Worm (Caenorhabditis elegans) whole organism, L3 larva: ENCODE data around the gene eppl-1.

Source experiments
- ZK546.5 ChIP-seq: sonication (generic microtip); optimal IDR thresholded peaks from 2 replicates; lab custom pipeline; 2017; ENCODE audit warnings: missing biosample characterization, missing genetic modification characterization
- ceh-28 ChIP-seq: fragments of 150-350 bp; optimal IDR thresholded peaks from 2 replicates; lab custom pipeline; 2014; ENCODE audit warnings: missing biosample characterization, missing genetic modification reagents, missing genetic modification characterization
- daf-12 ChIP-seq: fragments of 150-350 bp; optimal IDR thresholded peaks from 2 replicates; lab custom pipeline; 2014; ENCODE audit warnings: missing biosample characterization, missing genetic modification reagents, missing genetic modification characterization
- elt-3 ChIP-seq, 3 experiments: fragments of 150-350 bp in 1 of 3; sonication (generic microtip) in 2 of 3; optimal IDR thresholded peaks; 2 replicates in 2 of 3; 4 replicates in 1 of 3; lab custom pipeline; 2014 to 2017; ENCODE audit warnings: missing biosample characterization in 3 of 3, missing genetic modification characterization in 3 of 3
- fkh-10 ChIP-seq: sonication (generic microtip); optimal IDR thresholded peaks from 2 replicates; lab custom pipeline; 2017; ENCODE audit warnings: missing biosample characterization, missing genetic modification reagents, missing genetic modification characterization
- mdl-1 ChIP-seq: fragments of 150-350 bp; optimal IDR thresholded peaks from 2 replicates; lab custom pipeline; 2014; ENCODE audit warnings: missing biosample characterization, missing genetic modification characterization
- nhr-11 ChIP-seq: fragments of 150-350 bp; optimal IDR thresholded peaks from 2 replicates; lab custom pipeline; 2014; ENCODE audit warnings: missing biosample characterization, missing genetic modification characterization
- nhr-12 ChIP-seq: fragments of 150-350 bp; optimal IDR thresholded peaks from 2 replicates; lab custom pipeline; 2014; ENCODE audit warnings: missing biosample characterization, missing genetic modification characterization
- nhr-23 ChIP-seq: fragments of 150-350 bp; optimal IDR thresholded peaks from 2 replicates; lab custom pipeline; 2014; ENCODE audit warnings: missing biosample characterization, missing genetic modification reagents, missing genetic modification characterization
- nhr-28 ChIP-seq: fragments of 150-350 bp; optimal IDR thresholded peaks from 2 replicates; lab custom pipeline; 2014; ENCODE audit warnings: missing biosample characterization, missing genetic modification characterization
- nhr-77 ChIP-seq: fragments of 150-350 bp; optimal IDR thresholded peaks from 2 replicates; lab custom pipeline; 2014; ENCODE audit warnings: missing biosample characterization, missing genetic modification characterization
- pqm-1 ChIP-seq: fragments of 150-350 bp; optimal IDR thresholded peaks from 2 replicates; lab custom pipeline; 2017; ENCODE audit warnings: missing biosample characterization, missing genetic modification characterization, inconsistent platforms
- unc-39 ChIP-seq: sonication (generic microtip); optimal IDR thresholded peaks from 4 replicates; lab custom pipeline; 2017; ENCODE audit warnings: missing biosample characterization, missing genetic modification characterization
- unc-62 ChIP-seq: fragments of 150-350 bp; sonication (generic microtip); optimal IDR thresholded peaks from 4 replicates; lab custom pipeline; 2014; ENCODE audit warnings: missing biosample characterization, missing genetic modification reagents, missing genetic modification characterization

ce11 chrIV:8463069-8463468, 11.5 kb upstream of the eppl-1 start:
- TF ChIP-seq ceh-28 (tag; lab: Kevin White, UChicago) = no peak
- TF ChIP-seq nhr-23 (tag; lab: Kevin White, UChicago) = peak; percentile 70
- no peak for TF ChIP-seq unc-39 (tag; lab: Kevin White, UChicago)
- TF ChIP-seq daf-12 = no peak
- TF ChIP-seq unc-62 = peak; percentile 80
- no peak for TF ChIP-seq elt-3 (tag; optimal IDR thresholded peaks at IDR 0.05; lab: Kevin White, UChicago)
- no peak for TF ChIP-seq pqm-1 (tag; lab: Kevin White, UChicago)
- TF ChIP-seq nhr-77 = no peak
- TF ChIP-seq fkh-10 (GFP tag; lab: Kevin White, UChicago) = no peak
- peak; percentile 37 for TF ChIP-seq mdl-1 (tag; lab: Kevin White, UChicago)
- TF ChIP-seq nhr-11 (tag; lab: Kevin White, UChicago) = no peak
- TF ChIP-seq nhr-28 (tag; lab: Kevin White, UChicago) = no peak
- TF ChIP-seq nhr-12 (tag; lab: Kevin White, UChicago) = no peak
- TF ChIP-seq ZK546.5 = no peak
